Worm (Caenorhabditis elegans) whole organism, L4 larva: Measurements from ENCODE around the gene C28C12.1.

ENCODE experiments used
- F37D6.2 ChIP-seq: sonication (generic microtip); optimal IDR thresholded peaks from 2 replicates; lab custom pipeline; 2016; ENCODE audit warnings: mild to moderate bottlenecking, missing genetic modification characterization, missing compliant biosample characterization
- T20F7.1 ChIP-seq: fragments of 200-800 bp; sonication (Bioruptor generic); optimal IDR thresholded peaks from 2 replicates; lab custom pipeline; 2018; ENCODE audit warnings: mild to moderate bottlenecking, missing genetic modification characterization, missing compliant biosample characterization
- ZK337.2 ChIP-seq: fragments of 200-800 bp; sonication (Bioruptor generic); IDR thresholded peaks from 2 replicates; pipeline ENCODE4 v1.3.6; 2022; ENCODE audit warnings: missing genetic modification reagents, missing genetic modification characterization, missing compliant biosample characterization
- aha-1 ChIP-seq: fragments of 150-350 bp; peaks from one replicate; lab custom pipeline; 2014; ENCODE audit warnings: missing biosample characterization, missing genetic modification characterization
- ama-1 ChIP-seq: fragments of 150-350 bp; optimal IDR thresholded peaks from 2 replicates; lab custom pipeline; 2014; ENCODE audit warnings: inconsistent platforms, mixed read lengths
- attf-4 ChIP-seq: sonication (generic microtip); optimal IDR thresholded peaks from 3 replicates; lab custom pipeline; 2017; ENCODE audit warnings: missing biosample characterization, missing genetic modification characterization
- ceh-32 ChIP-seq: sonication (generic microtip); optimal IDR thresholded peaks from 2 replicates; lab custom pipeline; 2016; ENCODE audit warnings: mild to moderate bottlenecking, missing genetic modification characterization, missing compliant biosample characterization; ENCODE audit not compliant: poor library complexity
- daf-16 ChIP-seq, 3 experiments: sonication (generic microtip); optimal IDR thresholded peaks; 2 replicates each; lab custom pipeline; 2016 to 2017; ENCODE audit warnings: missing genetic modification characterization in 3 of 3, missing genetic modification reagents in 3 of 3, mild to moderate bottlenecking in 2 of 3, missing compliant biosample characterization in 2 of 3, missing biosample characterization in 1 of 3, moderate library complexity in 1 of 3
- dmd-6 ChIP-seq: fragments of 200-800 bp; sonication (Bioruptor generic); IDR thresholded peaks from 2 replicates; pipeline ENCODE4 v1.3.6; 2022; ENCODE audit warnings: missing genetic modification reagents, missing genetic modification characterization, missing compliant biosample characterization
- dmd-8 ChIP-seq: fragments of 200-800 bp; sonication (Bioruptor generic); IDR thresholded peaks from 2 replicates; pipeline ENCODE4 v1.3.6; 2022; ENCODE audit warnings: missing genetic modification characterization, missing compliant biosample characterization
- dmd-9 ChIP-seq: fragments of 200-800 bp; sonication (Bioruptor generic); IDR thresholded peaks from 2 replicates; pipeline ENCODE4 v1.3.6; 2022; ENCODE audit warnings: missing genetic modification reagents, missing genetic modification characterization, missing compliant biosample characterization
- dve-1 ChIP-seq: sonication (generic microtip); optimal IDR thresholded peaks from 2 replicates; lab custom pipeline; 2017; ENCODE audit warnings: antibody characterized with exemption, mild to moderate bottlenecking, missing genetic modification characterization, missing compliant biosample characterization; ENCODE audit not compliant: insufficient read depth
- fkh-10 ChIP-seq: fragments of 150-350 bp; optimal IDR thresholded peaks from 2 replicates; lab custom pipeline; 2014; ENCODE audit warnings: missing biosample characterization, missing genetic modification reagents, missing genetic modification characterization
- hlh-11 ChIP-seq: fragments of 200-800 bp; sonication (Bioruptor generic); optimal IDR thresholded peaks from 2 replicates; lab custom pipeline; 2018; ENCODE audit warnings: mild to moderate bottlenecking, missing genetic modification characterization, missing compliant biosample characterization
- hlh-30 ChIP-seq: sonication (generic microtip); optimal IDR thresholded peaks from 2 replicates; lab custom pipeline; 2017; ENCODE audit warnings: antibody characterized with exemption, mild to moderate bottlenecking, missing genetic modification characterization, missing compliant biosample characterization; ENCODE audit not compliant: insufficient read depth
- hmg-1.1 ChIP-seq: fragments of 200-800 bp; sonication (Bioruptor generic); IDR thresholded peaks from 2 replicates; pipeline ENCODE4 v1.3.6; 2022; ENCODE audit warnings: missing genetic modification reagents, missing genetic modification characterization, missing compliant biosample characterization
- jun-1 ChIP-seq: fragments of 150-350 bp; optimal IDR thresholded peaks from 2 replicates; lab custom pipeline; 2014; ENCODE audit warnings: missing biosample characterization, missing genetic modification reagents, missing genetic modification characterization
- lim-7 ChIP-seq: fragments of 200-800 bp; sonication (Bioruptor generic); IDR thresholded peaks from 2 replicates; pipeline ENCODE4 v1.3.6; 2022; ENCODE audit warnings: missing genetic modification characterization, missing compliant biosample characterization
- lin-1 ChIP-seq: fragments of 200-800 bp; sonication (Bioruptor generic); IDR thresholded peaks from 2 replicates; pipeline ENCODE4 v1.3.6; 2022; ENCODE audit warnings: missing genetic modification reagents, missing genetic modification characterization, missing compliant biosample characterization
- lin-38 ChIP-seq: fragments of 200-800 bp; sonication (Bioruptor generic); IDR thresholded peaks from 2 replicates; pipeline ENCODE4 v1.3.6; 2022; ENCODE audit warnings: missing genetic modification reagents, missing genetic modification characterization, missing compliant biosample characterization
- lir-3 ChIP-seq: sonication (generic microtip); optimal IDR thresholded peaks from 2 replicates; lab custom pipeline; 2016; ENCODE audit warnings: mild to moderate bottlenecking, missing genetic modification characterization, missing compliant biosample characterization
- mdt-29 ChIP-seq: fragments of 200-800 bp; sonication (Bioruptor generic); IDR thresholded peaks from 2 replicates; pipeline ENCODE4 v1.3.6; 2022; ENCODE audit warnings: missing genetic modification reagents, missing genetic modification characterization, missing compliant biosample characterization
- mes-2 ChIP-seq: sonication (generic microtip); optimal IDR thresholded peaks from 2 replicates; lab custom pipeline; 2016; ENCODE audit warnings: missing genotype, mild to moderate bottlenecking, missing genetic modification characterization, missing compliant biosample characterization; ENCODE audit not compliant: poor library complexity, severe bottlenecking
- mxl-2 ChIP-seq: fragments of 200-800 bp; sonication (Bioruptor generic); conservative IDR thresholded peaks from 2 replicates; pipeline ENCODE4 v1.3.6; 2022; ENCODE audit warnings: missing genetic modification reagents, missing genetic modification characterization, missing compliant biosample characterization
- nhr-10 ChIP-seq: fragments of 150-350 bp; optimal IDR thresholded peaks from 2 replicates; lab custom pipeline; 2014; ENCODE audit warnings: missing biosample characterization, missing genetic modification characterization
- nhr-25 ChIP-seq: sonication (generic microtip); optimal IDR thresholded peaks from 2 replicates; lab custom pipeline; 2017; ENCODE audit warnings: missing genetic modification characterization, mild to moderate bottlenecking, missing compliant biosample characterization, antibody characterized with exemption, moderate library complexity, borderline replicate concordance; ENCODE audit not compliant: insufficient read depth
- nhr-28 ChIP-seq: fragments of 150-350 bp; optimal IDR thresholded peaks from 2 replicates; lab custom pipeline; 2014; ENCODE audit warnings: missing biosample characterization, missing genetic modification characterization
- nhr-42 ChIP-seq: fragments of 200-800 bp; sonication (Bioruptor generic); IDR thresholded peaks from 2 replicates; pipeline ENCODE4 v1.3.6; 2022; ENCODE audit warnings: missing genetic modification characterization, missing compliant biosample characterization
- nhr-77 ChIP-seq: fragments of 150-350 bp; optimal IDR thresholded peaks from 2 replicates; lab custom pipeline; 2014; ENCODE audit warnings: missing biosample characterization, missing genetic modification characterization
- php-3 ChIP-seq: fragments of 200-800 bp; sonication (Bioruptor generic); IDR thresholded peaks from 2 replicates; pipeline ENCODE4 v1.3.6; 2022; ENCODE audit warnings: missing genetic modification reagents, missing genetic modification characterization, missing compliant biosample characterization
- pqm-1 ChIP-seq: sonication (generic microtip); optimal IDR thresholded peaks from 2 replicates; lab custom pipeline; 2017; ENCODE audit warnings: missing biosample characterization, missing genetic modification characterization
- rbr-2 ChIP-seq: sonication (generic microtip); optimal IDR thresholded peaks from 2 replicates; lab custom pipeline; 2016; ENCODE audit warnings: missing genotype, missing genetic modification characterization, missing compliant biosample characterization
- skn-1 ChIP-seq: fragments of 150-350 bp; optimal IDR thresholded peaks from 2 replicates; lab custom pipeline; 2014; ENCODE audit warnings: missing biosample characterization, missing genetic modification characterization
- snpc-1.2 ChIP-seq: fragments of 200-800 bp; sonication (Bioruptor generic); IDR thresholded peaks from 2 replicates; pipeline ENCODE4 v1.3.6; 2022; ENCODE audit warnings: missing genetic modification reagents, missing genetic modification characterization, missing compliant biosample characterization
- snpc-4 ChIP-seq: fragments of 150-350 bp; optimal IDR thresholded peaks from 2 replicates; lab custom pipeline; 2014; ENCODE audit warnings: missing biosample characterization, missing genetic modification characterization
- spr-3 ChIP-seq: fragments of 200-800 bp; sonication (Bioruptor generic); optimal IDR thresholded peaks from 2 replicates; lab custom pipeline; 2018; ENCODE audit warnings: mild to moderate bottlenecking, missing genetic modification characterization, missing compliant biosample characterization
- tra-1 ChIP-seq: fragments of 200-800 bp; sonication (Bioruptor generic); IDR thresholded peaks from 2 replicates; pipeline ENCODE4 v1.3.6; 2022; ENCODE audit warnings: missing genetic modification reagents, missing genetic modification characterization, missing compliant biosample characterization
- unc-130 ChIP-seq: sonication (generic microtip); optimal IDR thresholded peaks from 2 replicates; lab custom pipeline; 2016; ENCODE audit warnings: missing genetic modification reagents, missing genetic modification characterization, missing compliant biosample characterization
- unc-39 ChIP-seq: sonication (generic microtip); optimal IDR thresholded peaks from 2 replicates; lab custom pipeline; 2017; ENCODE audit warnings: missing biosample characterization, missing genetic modification characterization
- zfp-2 ChIP-seq: sonication (generic microtip); optimal IDR thresholded peaks from 2 replicates; lab custom pipeline; 2016; ENCODE audit warnings: mild to moderate bottlenecking, missing genetic modification characterization, missing compliant biosample characterization
- zfp-3 ChIP-seq: fragments of 200-800 bp; sonication (Bioruptor generic); conservative IDR thresholded peaks from 2 replicates; pipeline ENCODE4 v1.3.6; 2022; ENCODE audit warnings: missing genetic modification reagents, missing genetic modification characterization, missing compliant biosample characterization
- zip-11 ChIP-seq: fragments of 200-800 bp; sonication (Bioruptor generic); IDR thresholded peaks from 2 replicates; pipeline ENCODE4 v1.3.6; 2022; ENCODE audit warnings: missing genetic modification characterization, missing compliant biosample characterization
- ztf-11 ChIP-seq: fragments of 150-350 bp; optimal IDR thresholded peaks from 2 replicates; lab custom pipeline; 2014; ENCODE audit warnings: missing biosample characterization, missing genetic modification characterization

Gene C28C12.1

ce11 chrIV:8538011-8538658, 36.7 kb downstream of the C28C12.1 start (continued):
- TF ChIP-seq lim-7 (GFP tag; lab: Robert Waterston, UW) (no peak), ZK337.2 (GFP tag; lab: Robert Waterston, UW) (0 out of 2 replicates have a peak, but pooled peaks have one; percentile 33), zfp-3 (GFP tag; lab: Robert Waterston, UW) (0 out of 2 replicates have a peak, but pooled peaks have one; percentile 16), unc-39 (tag; lab: Kevin White, UChicago) (no peak)

ce11 chrIV:8538659-8539173, 37.2 kb downstream of the C28C12.1 start, which contains the start of gene hyl-1:
Gene hyl-1, plus strand, starts transcription at chrIV:8539123.
- TF ChIP-seq lin-38 (GFP tag; lab: Robert Waterston, UW) (peak; percentile 40; the same call in 1 of the 2 replicates), aha-1 (tag; lab: Kevin White, UChicago) (peak; percentile 78), nhr-28 (no peak), ztf-11 (tag; lab: Kevin White, UChicago) (no peak), snpc-1.2 (peak; percentile 65), zip-11 (0 out of 2 replicates have a peak, but pooled peaks have one; percentile 19)

- no peak for TF ChIP-seq unc-130 (GFP tag; lab: Kevin White, UChicago)
- peak; percentile 1 for TF ChIP-seq hlh-30 (tag; lab: Kevin White, UChicago)
- TF ChIP-seq hmg-1.1 (GFP tag; lab: Robert Waterston, UW) = no peak
- TF ChIP-seq nhr-42 (GFP tag; lab: Robert Waterston, UW) = no peak
- no peak for TF ChIP-seq daf-16 (GFP tag; optimal IDR thresholded peaks at IDR 0.05; lab: Kevin White, UChicago)
- TF ChIP-seq daf-16 (tag; optimal IDR thresholded peaks at IDR 0.05; lab: Kevin White, UChicago) = peak; percentile 21
- no peak for TF ChIP-seq dmd-8 (GFP tag; lab: Robert Waterston, UW)
- no peak for TF ChIP-seq tra-1 (GFP tag; lab: Robert Waterston, UW)
- no peak for TF ChIP-seq lin-1 (GFP tag; lab: Robert Waterston, UW)
- no peak for TF ChIP-seq ama-1 (lab: Kevin White, UChicago)
- peak; percentile 81 for TF ChIP-seq nhr-28
- no peak for TF ChIP-seq mes-2
- no peak for TF ChIP-seq skn-1
- no peak for TF ChIP-seq zfp-3 (GFP tag; lab: Robert Waterston, UW)
- TF ChIP-seq dmd-9 (GFP tag; lab: Robert Waterston, UW) = no peak
- TF ChIP-seq nhr-25 (tag; lab: Kevin White, UChicago) = no peak
- TF ChIP-seq lim-7 (GFP tag; lab: Robert Waterston, UW) = no peak
- peak; percentile 94 for TF ChIP-seq pqm-1 (tag; lab: Kevin White, UChicago)
- TF ChIP-seq dmd-6 (GFP tag; lab: Robert Waterston, UW) = peak; percentile 80
- TF ChIP-seq php-3 (GFP tag; lab: Robert Waterston, UW) = peak; percentile 53
- no peak for TF ChIP-seq ceh-32 (tag; lab: Kevin White, UChicago)
- TF ChIP-seq fkh-10 (GFP tag; lab: Kevin White, UChicago) = no peak
- TF ChIP-seq nhr-77 (tag; lab: Kevin White, UChicago) = peak; percentile 24
- no peak for TF ChIP-seq snpc-4 (tag; lab: Kevin White, UChicago)
- TF ChIP-seq snpc-1.2 = no peak
- TF ChIP-seq dve-1 = peak; percentile 43
- TF ChIP-seq hlh-11 (tag; lab: Kevin White, UChicago) = peak; percentile 36
These were observed 38.2 kb downstream of the C28C12.1 start for ce11 chrIV:8539645-8540044.

- TF ChIP-seq rbr-2 (tag; lab: Kevin White, UChicago) = no peak
- TF ChIP-seq skn-1 = no peak
- TF ChIP-seq attf-4 (tag; lab: Kevin White, UChicago) = no peak
- TF ChIP-seq T20F7.1 (GFP tag; lab: Kevin White, UChicago) = no peak
- no peak for TF ChIP-seq lin-38 (GFP tag; lab: Robert Waterston, UW)
- TF ChIP-seq ceh-32 (tag; lab: Kevin White, UChicago) = no peak
- no peak for TF ChIP-seq lir-3 (tag; lab: Kevin White, UChicago)
- TF ChIP-seq F37D6.2 (tag; lab: Kevin White, UChicago) = no peak
- no peak for TF ChIP-seq daf-16 (GFP tag; optimal IDR thresholded peaks at IDR 0.05; lab: Kevin White, UChicago)
- TF ChIP-seq daf-16 (tag; optimal IDR thresholded peaks at IDR 0.05; lab: Kevin White, UChicago) = peak; percentile 48
- no peak for TF ChIP-seq zfp-2 (tag; lab: Kevin White, UChicago)
- TF ChIP-seq jun-1 (tag; lab: Kevin White, UChicago) = no peak
- TF ChIP-seq nhr-10 (tag; lab: Kevin White, UChicago) = no peak
- peak; percentile 66 for TF ChIP-seq hlh-11 (tag; lab: Kevin White, UChicago)
- no peak for TF ChIP-seq spr-3 (GFP tag; lab: Kevin White, UChicago)
- TF ChIP-seq mdt-29 (GFP tag; lab: Robert Waterston, UW) = no peak
- peak; percentile 73 for TF ChIP-seq dmd-6 (GFP tag; lab: Robert Waterston, UW)
- TF ChIP-seq dmd-8 (GFP tag; lab: Robert Waterston, UW) = no peak
- TF ChIP-seq mxl-2 (GFP tag; lab: Robert Waterston, UW) = no peak
- TF ChIP-seq snpc-4 (tag; lab: Kevin White, UChicago) = no peak
These were observed 38.8 kb downstream of the C28C12.1 start for ce11 chrIV:8540268-8540667.
